Worm (Caenorhabditis elegans) whole organism, late embryonic: Measurements from ENCODE around the gene fbxc-36.
"Not testable (repeated sequence)": the region's sequence is repeated elsewhere in the genome, so short reads cannot be mapped to it uniquely, and the experiment has no call there.

Experiments
- C08G9.2 ChIP-seq: sonication (generic microtip); optimal IDR thresholded peaks from 2 replicates; lab custom pipeline; 2016; ENCODE audit warnings: mild to moderate bottlenecking, missing genetic modification characterization, moderate library complexity, missing compliant biosample characterization
- ama-1 ChIP-seq: fragments of 150-350 bp; optimal IDR thresholded peaks from 2 replicates; lab custom pipeline; 2014
- ceh-19 ChIP-seq: fragments of 200-800 bp; sonication (Bioruptor generic); optimal IDR thresholded peaks from 2 replicates; lab custom pipeline; 2018; ENCODE audit warnings: mild to moderate bottlenecking, missing genetic modification characterization, missing compliant biosample characterization
- ceh-6 ChIP-seq: fragments of 200-800 bp; sonication (Bioruptor generic); optimal IDR thresholded peaks from 2 replicates; lab custom pipeline; 2018; ENCODE audit warnings: mild to moderate bottlenecking, missing genetic modification characterization, missing compliant biosample characterization
- dve-1 ChIP-seq: sonication (generic microtip); optimal IDR thresholded peaks from 2 replicates; lab custom pipeline; 2017; ENCODE audit warnings: antibody characterized with exemption, mild to moderate bottlenecking, missing genetic modification characterization, missing compliant biosample characterization
- fkh-10 ChIP-seq: fragments of 150-350 bp; optimal IDR thresholded peaks from 2 replicates; lab custom pipeline; 2014; ENCODE audit warnings: missing biosample characterization, missing genetic modification reagents, missing genetic modification characterization
- pat-9 ChIP-seq: fragments of 200-800 bp; sonication (Bioruptor generic); optimal IDR thresholded peaks from 2 replicates; lab custom pipeline; 2018; ENCODE audit warnings: mild to moderate bottlenecking, missing genetic modification characterization, moderate library complexity, missing compliant biosample characterization
- sox-4 ChIP-seq: sonication (generic microtip); optimal IDR thresholded peaks from 2 replicates; lab custom pipeline; 2017; ENCODE audit warnings: mild to moderate bottlenecking, missing genetic modification characterization, inconsistent platforms, missing compliant biosample characterization

ce11 chrII:985703-986102 is 44.9 kb downstream of the fbxc-36 start, which contains the start of gene fbxc-40:
- not testable (repeated sequence) for TF ChIP-seq sox-4 (tag; lab: Kevin White, UChicago); dve-1 (tag; lab: Kevin White, UChicago); C08G9.2 (tag; lab: Kevin White, UChicago); ama-1; ceh-6 (GFP tag; lab: Kevin White, UChicago); ceh-19; pat-9 (tag; lab: Kevin White, UChicago); fkh-10 (GFP tag; lab: Kevin White, UChicago)
